Fruit fly (Drosophila melanogaster) whole organism, prepupa: ENCODE results near the gene rux.
A peak's percentile ranks its signal among the peaks of the same experiment; 100 is the strongest.

Experiments
- CG10631 ChIP-seq: fragments of 200-800 bp; sonication (Bioruptor generic); optimal IDR thresholded peaks from 2 replicates; lab custom pipeline; 2016; ENCODE audit warnings: missing biosample characterization, missing genetic modification characterization
- CG11902 ChIP-seq: fragments of 200-800 bp; sonication (Bioruptor generic); optimal IDR thresholded peaks from 3 replicates; lab custom pipeline; 2016; ENCODE audit warnings: missing biosample characterization, missing genetic modification characterization
- CG15336 ChIP-seq: fragments of 200-800 bp; sonication (Bioruptor generic); IDR thresholded peaks from 2 replicates; pipeline ENCODE4 v1.3.6; 2022; ENCODE audit warnings: missing biosample characterization, missing genetic modification characterization
- CG1621 ChIP-seq: fragments of 200-800 bp; sonication (Bioruptor generic); optimal IDR thresholded peaks from 3 replicates; lab custom pipeline; 2018; ENCODE audit warnings: missing biosample characterization, mild to moderate bottlenecking, missing genetic modification characterization
- CG3032 ChIP-seq: fragments of 200-800 bp; optimal IDR thresholded peaks from 2 replicates; lab custom pipeline; 2019; ENCODE audit warnings: missing biosample characterization, mild to moderate bottlenecking, missing genetic modification characterization, moderate library complexity
- CG31627 ChIP-seq: fragments of 200-800 bp; sonication (Bioruptor generic); optimal IDR thresholded peaks from 3 replicates; lab custom pipeline; 2016; ENCODE audit warnings: missing biosample characterization, missing genetic modification characterization
- CG32006 ChIP-seq: fragments of 200-800 bp; sonication (Bioruptor generic); optimal IDR thresholded peaks from 3 replicates; lab custom pipeline; 2017; ENCODE audit warnings: missing biosample characterization, mild to moderate bottlenecking, missing genetic modification characterization
- CG3919 ChIP-seq: fragments of 200-800 bp; sonication (Bioruptor generic); optimal IDR thresholded peaks from 3 replicates; lab custom pipeline; 2016; ENCODE audit warnings: missing biosample characterization, missing genetic modification characterization
- CG4318 ChIP-seq: fragments of 200-800 bp; sonication (Bioruptor generic); optimal IDR thresholded peaks from 3 replicates; lab custom pipeline; 2017; ENCODE audit warnings: missing biosample characterization, mild to moderate bottlenecking, missing genetic modification characterization
- CG7368 ChIP-seq: fragments of 200-800 bp; sonication (Bioruptor generic); optimal IDR thresholded peaks from 3 replicates; lab custom pipeline; 2016; ENCODE audit warnings: missing biosample characterization, missing genetic modification characterization
- CG9139 ChIP-seq: fragments of 200-800 bp; sonication (Bioruptor generic); optimal IDR thresholded peaks from 3 replicates; lab custom pipeline; 2017; ENCODE audit warnings: missing biosample characterization, mild to moderate bottlenecking, missing genetic modification characterization
- Eip75B ChIP-seq: fragments of 200-800 bp; sonication (Bioruptor generic); optimal IDR thresholded peaks from 3 replicates; lab custom pipeline; 2016; ENCODE audit warnings: missing biosample characterization, missing genetic modification characterization
- Eip78C ChIP-seq: fragments of 200-800 bp; sonication (Bioruptor generic); peaks from one replicate; lab custom pipeline; 2016; ENCODE audit warnings: missing biosample characterization, missing genetic modification characterization
- Eip93F ChIP-seq: fragments of 200-800 bp; sonication (Bioruptor generic); optimal IDR thresholded peaks from 2 replicates; lab custom pipeline; 2016; ENCODE audit warnings: missing biosample characterization, mild to moderate bottlenecking, missing genetic modification characterization
- Ets21C ChIP-seq: fragments of 200-800 bp; sonication (Bioruptor generic); optimal IDR thresholded peaks from 3 replicates; lab custom pipeline; 2016; ENCODE audit warnings: missing biosample characterization, missing genetic modification characterization
- Ets96B ChIP-seq: fragments of 200-800 bp; optimal IDR thresholded peaks from 2 replicates; lab custom pipeline; 2019; ENCODE audit warnings: missing biosample characterization, mild to moderate bottlenecking, missing genetic modification characterization, moderate library complexity
- Hr38 ChIP-seq: sonication (Bioruptor generic); optimal IDR thresholded peaks from 2 replicates; lab custom pipeline; 2016; ENCODE audit warnings: missing biosample characterization, missing genetic modification characterization
- Hr39 ChIP-seq: fragments of 200-800 bp; sonication (Bioruptor generic); optimal IDR thresholded peaks from 2 replicates; lab custom pipeline; 2016; ENCODE audit warnings: missing biosample characterization, missing genetic modification characterization
- Hr4 ChIP-seq: fragments of 200-800 bp; sonication (Bioruptor generic); optimal IDR thresholded peaks from 3 replicates; lab custom pipeline; 2016; ENCODE audit warnings: missing biosample characterization, missing genetic modification characterization
- Lpt ChIP-seq: fragments of 200-800 bp; sonication (Bioruptor generic); optimal IDR thresholded peaks from 3 replicates; lab custom pipeline; 2016; ENCODE audit warnings: missing biosample characterization, missing genetic modification characterization
- Met ChIP-seq: fragments of 200-800 bp; sonication (Bioruptor generic); optimal IDR thresholded peaks from 3 replicates; lab custom pipeline; 2016; ENCODE audit warnings: missing biosample characterization, missing genetic modification characterization
- OdsH ChIP-seq: fragments of 200-800 bp; sonication (Bioruptor generic); optimal IDR thresholded peaks from 3 replicates; lab custom pipeline; 2016; ENCODE audit warnings: missing biosample characterization, missing genetic modification characterization
- Smox ChIP-seq: fragments of 200-800 bp; sonication (Bioruptor generic); optimal IDR thresholded peaks from 3 replicates; lab custom pipeline; 2016; ENCODE audit warnings: missing biosample characterization, missing genetic modification characterization
- Sox102F ChIP-seq: fragments of 200-800 bp; sonication (Bioruptor generic); optimal IDR thresholded peaks from 2 replicates; lab custom pipeline; 2016; ENCODE audit warnings: missing biosample characterization, mild to moderate bottlenecking, missing genetic modification characterization
- Sox14 ChIP-seq: fragments of 200-800 bp; sonication (Bioruptor generic); optimal IDR thresholded peaks from 3 replicates; lab custom pipeline; 2016; ENCODE audit warnings: missing biosample characterization, missing genetic modification characterization
- Sox15 ChIP-seq: fragments of 200-800 bp; sonication (Bioruptor generic); optimal IDR thresholded peaks from 3 replicates; lab custom pipeline; 2016; ENCODE audit warnings: missing biosample characterization, missing genetic modification characterization
- acj6 ChIP-seq: fragments of 200-800 bp; sonication (Bioruptor generic); optimal IDR thresholded peaks from 3 replicates; lab custom pipeline; 2016; ENCODE audit warnings: missing biosample characterization, missing genetic modification characterization
- cyc ChIP-seq: fragments of 200-800 bp; sonication (Bioruptor generic); optimal IDR thresholded peaks from 3 replicates; lab custom pipeline; 2016; ENCODE audit warnings: missing biosample characterization, missing genetic modification characterization
- dac ChIP-seq: fragments of 200-800 bp; sonication (Bioruptor generic); optimal IDR thresholded peaks from 2 replicates; lab custom pipeline; 2017; ENCODE audit warnings: missing biosample characterization, mild to moderate bottlenecking, missing genetic modification characterization
- dsx ChIP-seq: fragments of 200-800 bp; optimal IDR thresholded peaks from 3 replicates; lab custom pipeline; 2019; ENCODE audit warnings: missing biosample characterization, mild to moderate bottlenecking, missing genetic modification characterization, moderate library complexity; ENCODE audit not compliant: poor library complexity, severe bottlenecking
- eg ChIP-seq: fragments of 200-800 bp; sonication (Bioruptor generic); IDR thresholded peaks from 3 replicates; pipeline ENCODE4 v1.3.6; 2022; ENCODE audit warnings: missing biosample characterization, missing genetic modification characterization
- esn ChIP-seq: fragments of 200-800 bp; sonication (Bioruptor generic); optimal IDR thresholded peaks from 2 replicates; lab custom pipeline; 2016; ENCODE audit warnings: missing biosample characterization, mild to moderate bottlenecking, missing genetic modification characterization, moderate library complexity
- fkh ChIP-seq: fragments of 200-800 bp; sonication (Bioruptor generic); optimal IDR thresholded peaks from 3 replicates; lab custom pipeline; 2017; ENCODE audit warnings: missing biosample characterization, mild to moderate bottlenecking, missing genetic modification characterization, moderate library complexity
- lz ChIP-seq: fragments of 200-800 bp; sonication (Bioruptor generic); optimal IDR thresholded peaks from 3 replicates; lab custom pipeline; 2016; ENCODE audit warnings: missing biosample characterization, missing genetic modification characterization
- net ChIP-seq: fragments of 200-800 bp; sonication (Bioruptor generic); optimal IDR thresholded peaks from 3 replicates; lab custom pipeline; 2016; ENCODE audit warnings: missing biosample characterization, missing genetic modification characterization
- pdm3 ChIP-seq: fragments of 200-800 bp; sonication (Bioruptor generic); optimal IDR thresholded peaks from 3 replicates; lab custom pipeline; 2016; ENCODE audit warnings: missing biosample characterization, missing genetic modification characterization
- spab ChIP-seq: fragments of 200-800 bp; sonication (Bioruptor generic); optimal IDR thresholded peaks from 2 replicates; lab custom pipeline; 2017; ENCODE audit warnings: missing biosample characterization, mild to moderate bottlenecking, missing genetic modification characterization, missing genetic modification reagents
- ss ChIP-seq, 2 experiments: fragments of 200-800 bp; sonication (Bioruptor generic); optimal IDR thresholded peaks; 2 replicates in 1 of 2; 3 replicates in 1 of 2; lab custom pipeline; 2017 to 2018; ENCODE audit warnings: mild to moderate bottlenecking in 2 of 2, missing biosample characterization in 2 of 2, missing genetic modification characterization in 2 of 2, moderate library complexity in 1 of 2
- svp ChIP-seq: fragments of 200-800 bp; sonication (Bioruptor generic); peaks from one replicate; lab custom pipeline; 2016; ENCODE audit warnings: missing biosample characterization, missing genetic modification characterization
- topi ChIP-seq: fragments of 200-800 bp; sonication (Bioruptor generic); optimal IDR thresholded peaks from 3 replicates; lab custom pipeline; 2016; ENCODE audit warnings: missing biosample characterization, missing genetic modification characterization
- vri ChIP-seq: fragments of 200-800 bp; sonication (Bioruptor generic); optimal IDR thresholded peaks from 3 replicates; lab custom pipeline; 2016; ENCODE audit warnings: missing biosample characterization, mild to moderate bottlenecking, missing genetic modification characterization

The rux gene

DNA sequence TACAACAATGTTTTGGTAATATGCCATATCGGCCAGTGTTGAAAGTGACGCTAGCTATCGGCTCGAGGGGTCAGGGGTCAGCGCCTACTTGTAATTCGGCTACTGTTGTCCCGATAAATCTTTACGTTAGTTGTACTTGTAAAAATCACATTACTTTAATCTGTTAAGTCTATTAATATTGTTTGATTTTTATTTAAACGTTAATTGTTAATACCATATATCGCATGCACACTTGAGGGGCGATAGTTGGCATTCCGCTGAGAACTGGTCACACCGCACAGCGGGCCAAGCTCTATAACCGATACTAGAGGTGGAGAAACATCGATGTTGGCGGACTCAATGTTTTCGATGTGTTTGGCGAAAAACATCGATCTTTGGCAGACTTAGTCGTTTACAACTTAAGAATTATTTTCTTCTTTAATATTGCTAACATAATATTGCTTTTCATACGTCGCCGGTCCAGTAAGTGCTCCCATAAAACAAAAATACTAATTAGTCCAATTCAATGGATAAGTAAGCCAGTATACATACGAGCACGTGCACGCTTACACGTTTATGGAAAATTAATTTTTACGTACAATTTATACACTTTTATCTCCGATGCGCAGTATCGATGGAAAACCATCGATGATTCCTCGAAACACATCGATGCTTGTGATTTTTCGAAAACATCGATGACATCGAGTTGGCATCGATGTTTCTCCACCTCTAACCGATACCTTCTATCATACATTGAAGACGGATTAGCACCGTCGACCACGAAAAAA is at the start of gene rux, which contains the start of gene MCTS1:
Gene rux, minus strand, starts transcription at position 621 of the 767 bp plus-strand sequence.
Gene MCTS1, plus strand, starts transcription at position 713 of the 767 bp plus-strand sequence.
- TF ChIP-seq Lpt (GFP tag; lab: Kevin White, UChicago) (no peak), dac (GFP tag; lab: Kevin White, UChicago) (no peak), Hr4 (GFP tag; lab: Kevin White, UChicago) (peak; percentile 38), eg (GFP tag; lab: Robert Waterston, UW) (peak; percentile 58; the same call in 2 of the 3 replicates), Ets96B (no peak), spab (no peak), CG32006 (GFP tag; lab: Kevin White, UChicago) (peak; percentile 8), CG1621 (tag; lab: Kevin White, UChicago) (no peak), pdm3 (GFP tag; lab: Kevin White, UChicago) (peak; percentile 21), CG10631 (GFP tag; lab: Kevin White, UChicago) (peak; percentile 20), Hr39 (GFP tag; lab: Kevin White, UChicago) (peak; percentile 39), CG7368 (no peak), OdsH (peak; percentile 32), svp (GFP tag; lab: Kevin White, UChicago) (peak; percentile 100), fkh (GFP tag; lab: Kevin White, UChicago) (peak; percentile 23), Met (GFP tag; lab: Kevin White, UChicago) (peak; percentile 0), ss (GFP tag; optimal IDR thresholded peaks at IDR 0.05; lab: Kevin White, UChicago) (peak in 1 of 2 experiments; percentile 5), Smox (GFP tag; lab: Kevin White, UChicago) (peak; percentile 32), esn (peak; percentile 44), Eip78C (peak; percentile 59), lz (peak; percentile 41), Sox102F (GFP tag; lab: Kevin White, UChicago) (no peak), Eip75B (GFP tag; lab: Kevin White, UChicago) (peak; percentile 4), cyc (GFP tag; lab: Kevin White, UChicago) (peak; percentile 26), CG3919 (GFP tag; lab: Kevin White, UChicago) (peak; percentile 31), dsx (GFP tag; lab: Kevin White, UChicago) (peak; percentile 92), vri (GFP tag; lab: Kevin White, UChicago) (peak; percentile 41), CG15336 (no peak), Sox14 (GFP tag; lab: Kevin White, UChicago) (peak; percentile 4), topi (GFP tag; lab: Kevin White, UChicago) (peak; percentile 22), CG31627 (GFP tag; lab: Kevin White, UChicago) (peak; percentile 40), Eip93F (GFP tag; lab: Kevin White, UChicago) (no peak)

DNA sequence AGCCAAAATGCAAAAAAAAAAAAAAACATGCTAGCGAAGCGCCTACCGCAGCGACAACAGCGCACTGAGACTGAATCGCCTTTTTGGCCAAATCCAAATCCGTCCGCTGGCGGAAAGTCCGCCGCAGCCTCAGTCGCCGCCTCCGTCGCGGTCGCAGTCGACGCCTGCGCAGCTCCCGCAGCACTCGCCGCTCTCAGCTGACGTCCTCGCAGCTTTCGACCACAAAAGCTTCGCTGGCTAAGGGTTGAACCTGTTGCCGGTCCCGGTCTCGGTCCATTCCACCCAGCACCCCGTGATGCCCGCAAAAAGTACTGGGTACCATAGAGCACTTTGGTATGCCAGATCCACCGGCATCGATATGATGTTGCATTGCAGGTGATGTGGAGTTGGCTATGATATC is 43.7 kb upstream of the rux start, which contains the start of gene CG4660:
Gene CG4660, minus strand, starts transcription at position 77 of the 400 bp plus-strand sequence.
- no peak for TF ChIP-seq acj6
- 0 out of 3 replicates have a peak, but pooled peaks have one; percentile 36 for TF ChIP-seq eg (GFP tag; lab: Robert Waterston, UW)

DNA sequence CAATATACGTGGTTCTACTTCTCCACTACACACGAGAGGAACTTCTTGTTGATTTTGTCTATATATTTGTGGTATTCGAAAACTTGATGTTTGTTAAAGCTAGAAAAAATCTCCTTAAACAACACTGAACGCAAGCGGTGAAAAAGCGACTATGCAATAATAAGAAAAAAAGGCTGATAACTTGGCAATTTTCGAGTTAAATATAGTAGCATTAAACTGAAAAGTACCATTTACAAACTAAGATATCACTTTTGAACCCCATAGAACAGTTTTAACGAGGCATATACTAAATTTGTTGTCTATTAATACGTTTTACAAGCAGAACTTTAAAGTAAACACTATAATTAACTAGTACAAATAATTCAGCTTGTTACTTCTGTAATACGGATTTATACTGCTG is 40.1 kb upstream of the rux start, which contains the start of gene CG4666:
Gene CG4666, minus strand, starts transcription at position 101 of the 400 bp plus-strand sequence.
- TF ChIP-seq Eip78C (peak; percentile 30), CG4318 (no peak)

dm6 chrX:6077043-6077547 is 39.5 kb upstream of the rux start:
- peak; percentile 92 for TF ChIP-seq CG32006 (GFP tag; lab: Kevin White, UChicago)
- TF ChIP-seq Met (GFP tag; lab: Kevin White, UChicago) = peak; percentile 11
- peak; percentile 63 for TF ChIP-seq CG3032 (tag; lab: Kevin White, UChicago)
- TF ChIP-seq CG11902 (GFP tag; lab: Kevin White, UChicago) = peak; percentile 13
- no peak for TF ChIP-seq CG1621 (tag; lab: Kevin White, UChicago)
- TF ChIP-seq Lpt (GFP tag; lab: Kevin White, UChicago) = peak; percentile 89
- no peak for TF ChIP-seq CG9139 (GFP tag; lab: Kevin White, UChicago)
- TF ChIP-seq Sox102F (GFP tag; lab: Kevin White, UChicago) = peak; percentile 21
- TF ChIP-seq net (GFP tag; lab: Kevin White, UChicago) = peak; percentile 69
- TF ChIP-seq Smox (GFP tag; lab: Kevin White, UChicago) = peak; percentile 49
- no peak for TF ChIP-seq Eip93F (GFP tag; lab: Kevin White, UChicago)
- TF ChIP-seq CG15336 = peak; percentile 94
- TF ChIP-seq Ets21C (GFP tag; lab: Kevin White, UChicago) = no peak
- peak; percentile 54 for TF ChIP-seq dac (GFP tag; lab: Kevin White, UChicago)
- TF ChIP-seq lz = peak; percentile 32
- TF ChIP-seq topi (GFP tag; lab: Kevin White, UChicago) = peak; percentile 34
- no peak for TF ChIP-seq Hr38
- TF ChIP-seq pdm3 (GFP tag; lab: Kevin White, UChicago) = peak; percentile 69
- peak; percentile 59 for TF ChIP-seq Sox15 (GFP tag; lab: Kevin White, UChicago)
- no peak for TF ChIP-seq Sox14 (GFP tag; lab: Kevin White, UChicago)
- TF ChIP-seq acj6 = peak; percentile 77
- TF ChIP-seq svp (GFP tag; lab: Kevin White, UChicago) = peak; percentile 71
- peak; percentile 79 for TF ChIP-seq CG4318
